Fruit fly (Drosophila melanogaster) whole organism, adult: ENCODE results near the gene CG6230.

Experiments
- CG12768 ChIP-seq: fragments of 200-800 bp; sonication (Bioruptor generic); optimal IDR thresholded peaks from 2 replicates; lab custom pipeline; 2017; ENCODE audit warnings: missing biosample characterization, missing genetic modification characterization, mild to moderate bottlenecking, moderate library complexity, missing genetic modification reagents
- CG14711 ChIP-seq: fragments of 200-800 bp; sonication (Bioruptor generic); optimal IDR thresholded peaks from 2 replicates; lab custom pipeline; 2018; ENCODE audit warnings: missing biosample characterization, mild to moderate bottlenecking, missing genetic modification characterization, moderate library complexity
- CG1620 ChIP-seq: fragments of 200-800 bp; sonication (Bioruptor generic); optimal IDR thresholded peaks from 2 replicates; lab custom pipeline; 2016; ENCODE audit warnings: missing biosample characterization, missing genetic modification characterization
- Crg-1 ChIP-seq: fragments of 200-800 bp; sonication (Bioruptor generic); optimal IDR thresholded peaks from 2 replicates; lab custom pipeline; 2016; ENCODE audit warnings: missing biosample characterization, missing genetic modification characterization
- Hr96 ChIP-seq: fragments of 200-800 bp; sonication (Bioruptor generic); optimal IDR thresholded peaks from 2 replicates; lab custom pipeline; 2016; ENCODE audit warnings: missing biosample characterization, missing genetic modification characterization
- Mnt ChIP-seq: fragments of 200-800 bp; sonication (Bioruptor generic); optimal IDR thresholded peaks from 2 replicates; lab custom pipeline; 2016; ENCODE audit warnings: missing biosample characterization, mild to moderate bottlenecking, missing genetic modification characterization
- bab1 ChIP-seq: fragments of 200-800 bp; sonication (Bioruptor generic); optimal IDR thresholded peaks from 3 replicates; lab custom pipeline; 2019; ENCODE audit warnings: missing biosample characterization, mild to moderate bottlenecking, missing genetic modification characterization, moderate library complexity
- cic ChIP-seq: fragments of 200-800 bp; sonication (Bioruptor generic); optimal IDR thresholded peaks from 2 replicates; lab custom pipeline; 2017; ENCODE audit warnings: missing biosample characterization, mild to moderate bottlenecking, missing genetic modification characterization, moderate library complexity
- ovo ChIP-seq: fragments of 200-800 bp; sonication (Bioruptor generic); optimal IDR thresholded peaks from 2 replicates; lab custom pipeline; 2016; ENCODE audit warnings: missing biosample characterization, missing genetic modification characterization

DNA sequence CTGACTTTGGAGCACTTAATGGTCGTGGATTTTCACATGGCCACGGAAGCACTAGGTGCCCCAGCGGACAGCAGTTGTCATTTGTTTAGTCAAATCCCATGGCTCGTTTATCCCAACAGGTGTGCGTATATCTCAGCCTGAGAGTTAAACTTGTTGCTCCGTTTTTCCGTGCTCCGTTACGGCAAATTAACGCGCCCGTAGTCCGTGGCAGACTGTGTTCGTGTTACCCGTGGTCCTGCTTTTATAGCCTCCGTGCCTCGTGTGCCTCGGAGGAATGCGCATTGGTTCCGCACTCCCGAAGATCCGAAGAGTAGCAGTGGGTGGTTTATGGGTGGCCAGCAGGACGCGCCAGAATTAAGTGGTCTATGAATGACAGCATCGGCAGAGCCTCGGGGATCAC lies 28.9 kb upstream of the CG6230 start, which contains the start of gene Gyc32E:
- TF ChIP-seq Hr96 (no peak), CG14711 (tag; lab: Kevin White, UChicago) (no peak), bab1 (GFP tag; lab: Kevin White, UChicago) (no peak), Crg-1 (GFP tag; lab: Kevin White, UChicago) (no peak), ovo (GFP tag; lab: Kevin White, UChicago) (no peak), CG12768 (no peak), cic (GFP tag; lab: Kevin White, UChicago) (no peak), CG1620 (GFP tag; lab: Kevin White, UChicago) (no peak), Mnt (no peak)
